Worm (Caenorhabditis elegans): ENCODE data around the gene T26A5.8.

T26A5.8 gene

ce11 chrIII:6446807-6447206 lies 15.8 kb downstream of the T26A5.8 start, which contains the start of gene let-721:
Gene let-721, minus strand, starts transcription at chrIII:6446907.
- no peak for TF ChIP-seq ref-1 (GFP tag; conservative IDR thresholded peaks at IDR 0.05)
- TF ChIP-seq T22C8.4 (GFP tag; IDR thresholded peaks at IDR 0.05): no peak
- TF ChIP-seq flt-1 (GFP tag; IDR thresholded peaks at IDR 0.05): no peak
- TF ChIP-seq med-1 (GFP tag; optimal IDR thresholded peaks at IDR 0.05; ENCODE audit: insufficient read depth): no peak
- no peak for TF ChIP-seq ztf-23 (GFP tag; IDR thresholded peaks at IDR 0.05)
- TF ChIP-seq tab-1 (GFP tag; IDR thresholded peaks at IDR 0.05): no peak
- TF ChIP-seq ztf-29 (GFP tag; IDR thresholded peaks at IDR 0.05): no peak
- TF ChIP-seq cog-1 (tag; optimal IDR thresholded peaks at IDR 0.05): no peak
- no peak for TF ChIP-seq klf-2 (GFP tag; conservative IDR thresholded peaks at IDR 0.05)

- TF ChIP-seq tab-1 (GFP tag; IDR thresholded peaks at IDR 0.05) (no peak), cog-1 (tag; optimal IDR thresholded peaks at IDR 0.05) (no peak), klf-2 (GFP tag; conservative IDR thresholded peaks at IDR 0.05) (no peak), flt-1 (GFP tag; IDR thresholded peaks at IDR 0.05) (no peak), T22C8.4 (GFP tag; IDR thresholded peaks at IDR 0.05) (no peak), med-1 (GFP tag; optimal IDR thresholded peaks at IDR 0.05; ENCODE audit: insufficient read depth) (no peak), ztf-23 (GFP tag; IDR thresholded peaks at IDR 0.05) (no peak), ref-1 (GFP tag; conservative IDR thresholded peaks at IDR 0.05) (no peak), ztf-29 (GFP tag; IDR thresholded peaks at IDR 0.05) (no peak)
These were observed 18.3 kb downstream of the T26A5.8 start, which contains the start of gene C05D11.13 for ce11 chrIII:6444335-6444734. Gene C05D11.13, minus strand, starts transcription at chrIII:6444586.

- TF ChIP-seq cog-1 (tag; optimal IDR thresholded peaks at IDR 0.05): no peak
- TF ChIP-seq ref-1 (GFP tag; conservative IDR thresholded peaks at IDR 0.05): no peak
- no peak for TF ChIP-seq ztf-23 (GFP tag; IDR thresholded peaks at IDR 0.05)
- TF ChIP-seq tab-1 (GFP tag; IDR thresholded peaks at IDR 0.05): no peak
- no peak for TF ChIP-seq klf-2 (GFP tag; conservative IDR thresholded peaks at IDR 0.05)
- TF ChIP-seq T22C8.4 (GFP tag; IDR thresholded peaks at IDR 0.05): no peak
- TF ChIP-seq med-1 (GFP tag; optimal IDR thresholded peaks at IDR 0.05; ENCODE audit: insufficient read depth): no peak
- no peak for TF ChIP-seq flt-1 (GFP tag; IDR thresholded peaks at IDR 0.05)
- no peak for TF ChIP-seq ztf-29 (GFP tag; IDR thresholded peaks at IDR 0.05)
These were observed 20.1 kb downstream of the T26A5.8 start, which contains the start of gene mel-32 for ce11 chrIII:6442305-6443125. Gene mel-32, minus strand, starts transcription at chrIII:6443000.

ce11 chrIII:6439854-6440253 lies 22.8 kb downstream of the T26A5.8 start:
- TF ChIP-seq ztf-29 (GFP tag; IDR thresholded peaks at IDR 0.05) (no peak), ztf-23 (GFP tag; IDR thresholded peaks at IDR 0.05) (no peak)

ce11 chrIII:6436308-6436707 lies 26.3 kb downstream of the T26A5.8 start, which contains the start of gene C05D11.1:
Gene C05D11.1, plus strand, starts transcription at chrIII:6436608.
- TF ChIP-seq T22C8.4 (GFP tag; IDR thresholded peaks at IDR 0.05): no peak
- TF ChIP-seq tab-1 (GFP tag; IDR thresholded peaks at IDR 0.05): no peak
- no peak for TF ChIP-seq flt-1 (GFP tag; IDR thresholded peaks at IDR 0.05)
- no peak for TF ChIP-seq ztf-29 (GFP tag; IDR thresholded peaks at IDR 0.05)
- TF ChIP-seq med-1 (GFP tag; optimal IDR thresholded peaks at IDR 0.05; ENCODE audit: insufficient read depth): no peak
- no peak for TF ChIP-seq klf-2 (GFP tag; conservative IDR thresholded peaks at IDR 0.05)
- no peak for TF ChIP-seq ref-1 (GFP tag; conservative IDR thresholded peaks at IDR 0.05)
- no peak for TF ChIP-seq ztf-23 (GFP tag; IDR thresholded peaks at IDR 0.05)
- TF ChIP-seq cog-1 (tag; optimal IDR thresholded peaks at IDR 0.05): no peak

ce11 chrIII:6432939-6433338 lies 29.7 kb downstream of the T26A5.8 start, which contains the start of gene vps-16:
Gene vps-16, plus strand, starts transcription at chrIII:6433239.
- TF ChIP-seq flt-1 (GFP tag; IDR thresholded peaks at IDR 0.05): no peak
- TF ChIP-seq tab-1 (GFP tag; IDR thresholded peaks at IDR 0.05): no peak
- TF ChIP-seq cog-1 (tag; optimal IDR thresholded peaks at IDR 0.05): no peak
- no peak for TF ChIP-seq klf-2 (GFP tag; conservative IDR thresholded peaks at IDR 0.05)
- TF ChIP-seq ztf-23 (GFP tag; IDR thresholded peaks at IDR 0.05): no peak
- TF ChIP-seq med-1 (GFP tag; optimal IDR thresholded peaks at IDR 0.05; ENCODE audit: insufficient read depth): no peak
- no peak for TF ChIP-seq ref-1 (GFP tag; conservative IDR thresholded peaks at IDR 0.05)
- no peak for TF ChIP-seq T22C8.4 (GFP tag; IDR thresholded peaks at IDR 0.05)
- TF ChIP-seq ztf-29 (GFP tag; IDR thresholded peaks at IDR 0.05): no peak

ce11 chrIII:6431766-6432228 lies 30.9 kb downstream of the T26A5.8 start, which contains the start of the genes mrps-17 and txdc-9:
Gene mrps-17, minus strand, starts transcription at chrIII:6431798.
Gene txdc-9, plus strand, starts transcription at chrIII:6432178.
- no peak for TF ChIP-seq ref-1 (GFP tag; conservative IDR thresholded peaks at IDR 0.05)
- peak; percentile 68; the same call in 1 of the 2 replicates for TF ChIP-seq flt-1 (GFP tag; IDR thresholded peaks at IDR 0.05)
- TF ChIP-seq T22C8.4 (GFP tag; IDR thresholded peaks at IDR 0.05): no peak
- TF ChIP-seq tab-1 (GFP tag; IDR thresholded peaks at IDR 0.05): no peak

ce11 chrIII:6430834-6431233 lies 31.8 kb downstream of the T26A5.8 start, which contains the start of gene popl-1:
Gene popl-1, minus strand, starts transcription at chrIII:6430934.
- TF ChIP-seq ztf-29 (GFP tag; IDR thresholded peaks at IDR 0.05) (no peak), klf-2 (GFP tag; conservative IDR thresholded peaks at IDR 0.05) (no peak), tab-1 (GFP tag; IDR thresholded peaks at IDR 0.05) (no peak), flt-1 (GFP tag; IDR thresholded peaks at IDR 0.05) (no peak), T22C8.4 (GFP tag; IDR thresholded peaks at IDR 0.05) (no peak), ztf-23 (GFP tag; IDR thresholded peaks at IDR 0.05) (no peak), med-1 (GFP tag; optimal IDR thresholded peaks at IDR 0.05; ENCODE audit: insufficient read depth) (no peak), cog-1 (tag; optimal IDR thresholded peaks at IDR 0.05) (no peak), ref-1 (GFP tag; conservative IDR thresholded peaks at IDR 0.05) (no peak)

- TF ChIP-seq cog-1 (tag; optimal IDR thresholded peaks at IDR 0.05) (no peak), klf-2 (GFP tag; conservative IDR thresholded peaks at IDR 0.05) (no peak), ref-1 (GFP tag; conservative IDR thresholded peaks at IDR 0.05) (no peak), tab-1 (GFP tag; IDR thresholded peaks at IDR 0.05) (no peak)
These were observed 35.5 kb downstream of the T26A5.8 start, which contains the start of gene C05D11.8 for ce11 chrIII:6427205-6427604. Gene C05D11.8, minus strand, starts transcription at chrIII:6427305.
